Worm (Caenorhabditis elegans) whole organism, late embryonic: Measurements from ENCODE around the gene F39G3.5.

Experiments
- C08G9.2 ChIP-seq: sonication (generic microtip); optimal IDR thresholded peaks from 2 replicates; lab custom pipeline; 2016; ENCODE audit warnings: mild to moderate bottlenecking, missing genetic modification characterization, moderate library complexity, missing compliant biosample characterization
- F13H6.1 ChIP-seq: sonication (generic microtip); optimal IDR thresholded peaks from 2 replicates; lab custom pipeline; 2016; ENCODE audit warnings: missing genetic modification characterization, missing compliant biosample characterization
- K02D7.2 ChIP-seq: sonication (generic microtip); optimal IDR thresholded peaks from 2 replicates; lab custom pipeline; 2017; ENCODE audit warnings: mild to moderate bottlenecking, missing genetic modification characterization, missing compliant biosample characterization
- Y22D7AL.16 ChIP-seq: sonication (generic microtip); optimal IDR thresholded peaks from 2 replicates; lab custom pipeline; 2016; ENCODE audit warnings: missing genetic modification characterization, missing compliant biosample characterization
- ama-1 ChIP-seq: fragments of 150-350 bp; optimal IDR thresholded peaks from 2 replicates; lab custom pipeline; 2014
- ceh-2 ChIP-seq: sonication (generic microtip); optimal IDR thresholded peaks from 2 replicates; lab custom pipeline; 2016; ENCODE audit warnings: missing genotype, missing genetic modification characterization, missing compliant biosample characterization
- ceh-22 ChIP-seq: sonication (generic microtip); optimal IDR thresholded peaks from 2 replicates; lab custom pipeline; 2017; ENCODE audit warnings: missing biosample characterization, missing genetic modification characterization
- ceh-24 ChIP-seq: sonication (generic microtip); optimal IDR thresholded peaks from 2 replicates; lab custom pipeline; 2016; ENCODE audit warnings: mild to moderate bottlenecking, missing genetic modification characterization, missing compliant biosample characterization
- ceh-31 ChIP-seq: sonication (generic microtip); optimal IDR thresholded peaks from 2 replicates; lab custom pipeline; 2016; ENCODE audit warnings: missing genetic modification characterization, missing compliant biosample characterization
- ceh-34 ChIP-seq: sonication (generic microtip); optimal IDR thresholded peaks from 2 replicates; lab custom pipeline; 2016; ENCODE audit warnings: mild to moderate bottlenecking, missing genetic modification characterization, missing compliant biosample characterization
- ceh-48 ChIP-seq: sonication (generic microtip); optimal IDR thresholded peaks from 2 replicates; lab custom pipeline; 2016; ENCODE audit warnings: missing genetic modification characterization, inconsistent platforms, missing compliant biosample characterization
- ceh-9 ChIP-seq: sonication (generic microtip); optimal IDR thresholded peaks from 2 replicates; lab custom pipeline; 2016; ENCODE audit warnings: mild to moderate bottlenecking, missing genetic modification characterization, inconsistent platforms, missing compliant biosample characterization
- dmd-4 ChIP-seq: sonication (generic microtip); optimal IDR thresholded peaks from 2 replicates; lab custom pipeline; 2016; ENCODE audit warnings: borderline replicate concordance, missing genetic modification characterization, missing compliant biosample characterization
- ets-4 ChIP-seq: sonication (generic microtip); optimal IDR thresholded peaks from 2 replicates; lab custom pipeline; 2016; ENCODE audit warnings: missing genetic modification characterization, missing compliant biosample characterization
- eyg-1 ChIP-seq: sonication (generic microtip); optimal IDR thresholded peaks from 2 replicates; lab custom pipeline; 2016; ENCODE audit warnings: missing genotype, missing genetic modification characterization, missing compliant biosample characterization
- fax-1 ChIP-seq: sonication (generic microtip); optimal IDR thresholded peaks from 2 replicates; lab custom pipeline; 2016; ENCODE audit warnings: missing genotype, missing genetic modification characterization, missing compliant biosample characterization
- fkh-10 ChIP-seq: fragments of 150-350 bp; optimal IDR thresholded peaks from 2 replicates; lab custom pipeline; 2014; ENCODE audit warnings: missing biosample characterization, missing genetic modification reagents, missing genetic modification characterization
- gmeb-2 ChIP-seq: sonication (generic microtip); optimal IDR thresholded peaks from 2 replicates; lab custom pipeline; 2016; ENCODE audit warnings: missing genetic modification characterization, inconsistent platforms, missing compliant biosample characterization
- lim-6 ChIP-seq: sonication (generic microtip); optimal IDR thresholded peaks from 2 replicates; lab custom pipeline; 2016; ENCODE audit warnings: missing genetic modification characterization, missing compliant biosample characterization
- lin-11 ChIP-seq: fragments of 200-800 bp; sonication (Bioruptor generic); optimal IDR thresholded peaks from 2 replicates; lab custom pipeline; 2018; ENCODE audit warnings: mild to moderate bottlenecking, missing genetic modification characterization, missing compliant biosample characterization
- madf-2 ChIP-seq: sonication (generic microtip); optimal IDR thresholded peaks from 2 replicates; lab custom pipeline; 2017; ENCODE audit warnings: missing genetic modification characterization, missing compliant biosample characterization
- mec-3 ChIP-seq: sonication (generic microtip); optimal IDR thresholded peaks from 2 replicates; lab custom pipeline; 2016; ENCODE audit warnings: borderline replicate concordance, missing genetic modification characterization, missing compliant biosample characterization
- nfya-1 ChIP-seq: sonication (generic microtip); optimal IDR thresholded peaks from 2 replicates; lab custom pipeline; 2017; ENCODE audit warnings: missing genetic modification characterization, mild to moderate bottlenecking, missing compliant biosample characterization, antibody characterized with exemption, moderate library complexity
- nhr-11 ChIP-seq: fragments of 150-350 bp; optimal IDR thresholded peaks from 2 replicates; lab custom pipeline; 2014; ENCODE audit warnings: missing biosample characterization, missing genetic modification characterization
- odd-2 ChIP-seq: sonication (generic microtip); optimal IDR thresholded peaks from 2 replicates; lab custom pipeline; 2017; ENCODE audit warnings: antibody characterized with exemption, mild to moderate bottlenecking, missing genetic modification characterization, missing compliant biosample characterization
- pha-2 ChIP-seq: sonication (generic microtip); optimal IDR thresholded peaks from 2 replicates; lab custom pipeline; 2017; ENCODE audit warnings: mild to moderate bottlenecking, missing genetic modification characterization, missing compliant biosample characterization
- pha-4 ChIP-seq: fragments of 150-350 bp; optimal IDR thresholded peaks from 2 replicates; lab custom pipeline; 2018; ENCODE audit warnings: missing biosample characterization, missing genetic modification reagents, missing genetic modification characterization
- rnt-1 ChIP-seq: sonication (generic microtip); optimal IDR thresholded peaks from 2 replicates; lab custom pipeline; 2016; ENCODE audit warnings: missing genetic modification characterization, missing compliant biosample characterization
- sdc-2 ChIP-seq: sonication (generic microtip); optimal IDR thresholded peaks from 2 replicates; lab custom pipeline; 2016; ENCODE audit warnings: missing genotype, missing genetic modification characterization, missing compliant biosample characterization
- sox-4 ChIP-seq: sonication (generic microtip); optimal IDR thresholded peaks from 2 replicates; lab custom pipeline; 2017; ENCODE audit warnings: mild to moderate bottlenecking, missing genetic modification characterization, inconsistent platforms, missing compliant biosample characterization
- tbx-2 ChIP-seq: sonication (generic microtip); optimal IDR thresholded peaks from 2 replicates; lab custom pipeline; 2016; ENCODE audit warnings: missing genetic modification characterization, missing compliant biosample characterization
- tbx-7 ChIP-seq: sonication (generic microtip); optimal IDR thresholded peaks from 2 replicates; lab custom pipeline; 2016; ENCODE audit warnings: missing genotype, missing genetic modification characterization, missing compliant biosample characterization
- unc-3 ChIP-seq, 2 experiments: fragments of 200-800 bp in 1 of 2; sonication (Bioruptor generic) in 1 of 2; sonication (generic microtip) in 1 of 2; conservative IDR thresholded peaks in 1 of 2; optimal IDR thresholded peaks in 1 of 2; 2 replicates each; pipeline versions ENCODE4 v1.3.6 to Lab custom; 2016 to 2022; ENCODE audit warnings: missing compliant biosample characterization in 2 of 2, missing genetic modification characterization in 2 of 2, missing genetic modification reagents in 1 of 2
- unc-42 ChIP-seq: sonication (generic microtip); optimal IDR thresholded peaks from 2 replicates; lab custom pipeline; 2016; ENCODE audit warnings: missing genotype, missing genetic modification characterization, missing compliant biosample characterization
- unc-55 ChIP-seq: sonication (generic microtip); optimal IDR thresholded peaks from 2 replicates; lab custom pipeline; 2017; ENCODE audit warnings: missing biosample characterization, missing genetic modification reagents, missing genetic modification characterization
- ztf-16 ChIP-seq: sonication (generic microtip); optimal IDR thresholded peaks from 2 replicates; lab custom pipeline; 2017; ENCODE audit warnings: missing genetic modification characterization, missing compliant biosample characterization

The F39G3.5 gene

DNA sequence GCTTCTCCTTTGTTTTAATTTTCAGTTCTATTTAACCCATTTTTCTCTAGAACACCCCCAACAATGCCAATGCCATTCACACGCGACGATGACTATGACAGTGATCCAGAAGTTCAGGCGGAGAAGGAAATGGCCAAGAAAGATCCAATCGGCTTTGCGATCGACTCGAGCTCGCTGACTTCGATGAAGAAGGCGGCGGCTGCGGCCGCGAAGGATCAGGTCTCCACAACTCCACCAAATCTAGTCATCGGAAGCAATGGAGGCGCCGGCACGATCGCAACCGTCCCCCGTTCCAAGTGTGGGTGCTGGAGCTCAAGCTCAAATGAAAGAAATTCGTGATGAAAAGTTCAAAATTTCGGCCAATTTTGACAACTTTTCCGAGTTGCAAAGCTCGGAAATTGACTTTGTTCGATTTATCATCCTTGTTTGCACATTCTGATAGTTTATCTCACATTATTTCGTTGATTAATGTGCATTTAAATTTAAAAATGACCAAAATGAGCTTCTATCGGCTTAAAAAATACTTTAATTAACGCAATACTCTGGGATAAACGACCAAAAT lies 34.4 kb upstream of the F39G3.5 start, which contains the start of gene K03B4.2:
TSS of gene K03B4.2 (plus strand) at position 51 of the 562 bp plus-strand sequence.
- TF ChIP-seq lim-6 (tag; lab: Kevin White, UChicago), result no peak
- TF ChIP-seq madf-2 (tag; lab: Kevin White, UChicago), result no peak
- no peak for TF ChIP-seq ztf-16 (tag; lab: Kevin White, UChicago)
- TF ChIP-seq ceh-31 (tag; lab: Kevin White, UChicago), result no peak
- no peak for TF ChIP-seq unc-42 (tag; lab: Kevin White, UChicago)
- no peak for TF ChIP-seq gmeb-2
- no peak for TF ChIP-seq tbx-2
- no peak for TF ChIP-seq sox-4 (tag; lab: Kevin White, UChicago)
- TF ChIP-seq ceh-24 (tag; lab: Kevin White, UChicago), result no peak
- no peak for TF ChIP-seq F13H6.1 (tag; lab: Kevin White, UChicago)
- no peak for TF ChIP-seq nhr-11
- no peak for TF ChIP-seq ceh-48 (tag; lab: Kevin White, UChicago)
- TF ChIP-seq Y22D7AL.16 (tag; lab: Kevin White, UChicago), result no peak

DNA sequence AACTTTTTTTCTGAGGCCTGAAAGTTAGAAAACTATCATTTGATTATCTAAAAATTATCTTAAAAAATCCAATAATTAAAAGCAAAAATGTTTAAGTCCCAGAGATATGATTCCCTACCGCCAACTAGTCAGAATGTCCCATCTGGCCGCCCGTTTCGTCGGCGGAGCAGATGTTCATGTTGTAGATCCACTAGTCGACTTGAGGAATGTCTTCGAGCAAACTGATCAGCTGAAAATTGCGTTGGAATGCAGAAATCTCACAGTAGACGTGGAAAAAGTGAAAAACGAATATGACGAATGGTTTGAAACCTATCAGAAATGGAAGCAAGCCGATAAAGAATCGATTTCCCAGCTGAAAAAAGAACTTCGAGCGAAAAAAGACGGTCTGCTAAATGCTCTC lies 33.2 kb upstream of the F39G3.5 start, which contains the start of gene K03B4.1:
TSS of gene K03B4.1 (plus strand) at position 97 of the 400 bp plus-strand sequence.
- TF ChIP-seq K02D7.2 (tag; lab: Kevin White, UChicago), result no peak
- no peak for TF ChIP-seq ceh-2
- TF ChIP-seq gmeb-2, result no peak
- TF ChIP-seq rnt-1 (tag; lab: Kevin White, UChicago), result no peak
- no peak for TF ChIP-seq mec-3
- no peak for TF ChIP-seq unc-55
- TF ChIP-seq ceh-34 (tag; lab: Kevin White, UChicago), result no peak
- TF ChIP-seq unc-3 (GFP tag; conservative IDR thresholded peaks at IDR 0.05; lab: Robert Waterston, UW), result no peak
- TF ChIP-seq unc-3 (tag; optimal IDR thresholded peaks at IDR 0.05; lab: Kevin White, UChicago), result no peak
- no peak for TF ChIP-seq pha-2
- TF ChIP-seq, all 69 proteins: peak for 0

DNA sequence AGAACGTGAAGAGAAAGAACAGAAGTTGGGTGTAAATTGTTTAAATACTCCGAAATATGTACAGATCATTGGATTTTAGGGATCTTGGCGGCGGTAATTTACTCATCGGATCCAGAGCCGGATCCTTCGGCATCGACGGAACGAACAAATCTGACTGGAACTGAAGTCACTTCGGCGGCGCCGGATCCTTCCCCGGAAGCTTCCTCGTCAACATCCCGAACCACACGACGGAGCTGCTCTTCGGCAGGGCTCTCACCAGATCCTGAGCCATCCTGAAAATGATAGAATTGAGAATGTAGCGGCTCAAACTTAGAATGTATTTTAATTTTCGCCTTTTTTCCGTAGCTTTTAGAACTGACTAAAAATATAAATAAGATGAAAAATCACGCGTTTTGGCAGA lies 30.8 kb upstream of the F39G3.5 start:
- TF ChIP-seq eyg-1 (tag; lab: Kevin White, UChicago), result no peak

DNA sequence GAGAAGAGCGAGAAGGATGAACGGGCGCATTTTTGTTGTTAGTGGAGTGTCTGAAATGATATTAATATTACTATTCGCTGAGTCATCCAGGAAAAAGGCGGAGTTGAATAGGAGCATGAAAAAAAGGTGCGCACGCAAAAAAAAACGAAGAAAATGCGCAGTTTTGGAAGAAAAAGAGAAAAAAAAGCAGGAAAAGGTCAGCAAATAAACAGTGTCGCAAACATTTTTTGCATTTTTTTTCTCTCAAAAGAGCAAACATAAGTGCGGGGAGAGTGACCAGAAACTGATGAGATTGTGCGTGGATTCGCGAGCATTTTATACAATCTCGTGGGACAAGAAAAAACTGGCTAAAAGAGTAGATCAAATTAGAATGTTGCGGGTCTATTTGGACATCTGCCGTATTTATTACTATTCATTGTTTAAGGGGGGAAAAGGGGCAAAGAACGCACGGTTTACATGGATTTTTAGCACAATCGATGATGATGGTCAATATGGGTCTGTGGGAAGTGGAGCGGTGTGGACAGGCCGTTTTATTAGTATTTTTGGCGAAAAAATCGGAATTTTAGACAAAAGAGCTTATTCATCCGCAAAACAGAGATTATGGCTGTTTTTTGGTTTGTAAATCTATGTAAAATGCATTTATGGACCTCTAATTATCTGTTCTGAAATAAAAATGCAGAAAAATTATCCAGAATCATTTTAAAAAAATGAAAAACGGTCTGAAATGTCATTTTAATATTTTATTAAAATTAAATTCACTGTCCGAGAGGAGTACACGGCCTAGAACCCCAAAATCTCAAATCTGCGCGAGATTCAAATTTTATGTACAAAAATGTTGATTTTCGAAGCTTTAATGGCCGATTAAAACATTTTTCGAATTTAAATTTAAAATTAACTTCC lies 29.8 kb upstream of the F39G3.5 start, which contains the start of gene cpg-8:
TSS of gene cpg-8 (minus strand) at position 51 of the 900 bp plus-strand sequence.
- TF ChIP-seq ceh-9 (tag; lab: Kevin White, UChicago), result no peak
- no peak for TF ChIP-seq pha-4 (tag; lab: Kevin White, UChicago)
- no peak for TF ChIP-seq lin-11 (tag; lab: Kevin White, UChicago)
- TF ChIP-seq dmd-4, result no peak
- no peak for TF ChIP-seq eyg-1 (tag; lab: Kevin White, UChicago)
- no peak for TF ChIP-seq C08G9.2 (tag; lab: Kevin White, UChicago)
- TF ChIP-seq odd-2 (tag; lab: Kevin White, UChicago), result no peak
- no peak for TF ChIP-seq sdc-2 (tag; lab: Kevin White, UChicago)
- no peak for TF ChIP-seq K02D7.2 (tag; lab: Kevin White, UChicago)
- TF ChIP-seq fax-1 (tag; lab: Kevin White, UChicago), result no peak
- no peak for TF ChIP-seq ets-4 (tag; lab: Kevin White, UChicago)
- TF ChIP-seq nfya-1 (tag; lab: Kevin White, UChicago), result no peak
- TF ChIP-seq ama-1 (lab: Kevin White, UChicago), result no peak
- no peak for TF ChIP-seq tbx-7
- no peak for TF ChIP-seq fkh-10
- no peak for TF ChIP-seq ceh-22
